Fruit fly (Drosophila melanogaster) whole organism, prepupa: ENCODE data around the gene Cdk8.

Source experiments
- Blimp-1 ChIP-seq: fragments of 200-800 bp; sonication (Bioruptor generic); optimal IDR thresholded peaks from 3 replicates; lab custom pipeline; 2017; ENCODE audit warnings: missing biosample characterization, missing genetic modification characterization, mild to moderate bottlenecking, moderate library complexity, missing genetic modification reagents
- CG10669 ChIP-seq: fragments of 200-800 bp; sonication (Bioruptor generic); optimal IDR thresholded peaks from 3 replicates; lab custom pipeline; 2018; ENCODE audit warnings: missing biosample characterization, mild to moderate bottlenecking, missing genetic modification characterization, moderate library complexity
- CG11294 ChIP-seq: fragments of 200-800 bp; sonication (Bioruptor generic); IDR thresholded peaks from 2 replicates; pipeline ENCODE4 v1.3.6; 2022; ENCODE audit warnings: missing biosample characterization, missing genetic modification characterization
- CG11902 ChIP-seq: fragments of 200-800 bp; sonication (Bioruptor generic); optimal IDR thresholded peaks from 3 replicates; lab custom pipeline; 2016; ENCODE audit warnings: missing biosample characterization, missing genetic modification characterization
- CG15336 ChIP-seq: fragments of 200-800 bp; sonication (Bioruptor generic); IDR thresholded peaks from 2 replicates; pipeline ENCODE4 v1.3.6; 2022; ENCODE audit warnings: missing biosample characterization, missing genetic modification characterization
- CG3032 ChIP-seq: fragments of 200-800 bp; optimal IDR thresholded peaks from 2 replicates; lab custom pipeline; 2019; ENCODE audit warnings: missing biosample characterization, mild to moderate bottlenecking, missing genetic modification characterization, moderate library complexity
- CG31627 ChIP-seq: fragments of 200-800 bp; sonication (Bioruptor generic); optimal IDR thresholded peaks from 3 replicates; lab custom pipeline; 2016; ENCODE audit warnings: missing biosample characterization, missing genetic modification characterization
- CG32006 ChIP-seq: fragments of 200-800 bp; sonication (Bioruptor generic); optimal IDR thresholded peaks from 3 replicates; lab custom pipeline; 2017; ENCODE audit warnings: missing biosample characterization, mild to moderate bottlenecking, missing genetic modification characterization
- CG34406 ChIP-seq: fragments of 200-800 bp; sonication (Bioruptor generic); optimal IDR thresholded peaks from 3 replicates; lab custom pipeline; 2016; ENCODE audit warnings: missing biosample characterization, missing genetic modification characterization
- CG3919 ChIP-seq: fragments of 200-800 bp; sonication (Bioruptor generic); optimal IDR thresholded peaks from 3 replicates; lab custom pipeline; 2016; ENCODE audit warnings: missing biosample characterization, missing genetic modification characterization
- CG4318 ChIP-seq: fragments of 200-800 bp; sonication (Bioruptor generic); optimal IDR thresholded peaks from 3 replicates; lab custom pipeline; 2017; ENCODE audit warnings: missing biosample characterization, mild to moderate bottlenecking, missing genetic modification characterization
- CG6276 ChIP-seq: fragments of 200-800 bp; sonication (Bioruptor generic); optimal IDR thresholded peaks from 2 replicates; lab custom pipeline; 2017; ENCODE audit warnings: missing biosample characterization, mild to moderate bottlenecking, missing genetic modification characterization
- CG6792 ChIP-seq: fragments of 200-800 bp; sonication (Bioruptor generic); optimal IDR thresholded peaks from 3 replicates; lab custom pipeline; 2016; ENCODE audit warnings: missing biosample characterization, missing genetic modification characterization
- CG6854 ChIP-seq: fragments of 200-800 bp; sonication (Bioruptor generic); optimal IDR thresholded peaks from 2 replicates; lab custom pipeline; 2017; ENCODE audit warnings: missing biosample characterization, mild to moderate bottlenecking, missing genetic modification characterization
- CG7368 ChIP-seq: fragments of 200-800 bp; sonication (Bioruptor generic); optimal IDR thresholded peaks from 3 replicates; lab custom pipeline; 2016; ENCODE audit warnings: missing biosample characterization, missing genetic modification characterization
- CG8119 ChIP-seq: fragments of 200-800 bp; sonication (Bioruptor generic); IDR thresholded peaks from 3 replicates; pipeline ENCODE4 v1.3.6; 2022; ENCODE audit warnings: missing biosample characterization, missing genetic modification characterization
- CG8319 ChIP-seq: fragments of 200-800 bp; sonication (Bioruptor generic); optimal IDR thresholded peaks from 3 replicates; lab custom pipeline; 2016; ENCODE audit warnings: missing biosample characterization, missing genetic modification characterization
- CG8632 ChIP-seq: fragments of 200-800 bp; sonication (Bioruptor generic); optimal IDR thresholded peaks from 3 replicates; lab custom pipeline; 2016; ENCODE audit warnings: missing biosample characterization, missing genetic modification characterization
- Eip93F ChIP-seq: fragments of 200-800 bp; sonication (Bioruptor generic); optimal IDR thresholded peaks from 2 replicates; lab custom pipeline; 2016; ENCODE audit warnings: missing biosample characterization, mild to moderate bottlenecking, missing genetic modification characterization
- Ets96B ChIP-seq: fragments of 200-800 bp; optimal IDR thresholded peaks from 2 replicates; lab custom pipeline; 2019; ENCODE audit warnings: missing biosample characterization, mild to moderate bottlenecking, missing genetic modification characterization, moderate library complexity
- Gug ChIP-seq: fragments of 200-800 bp; sonication (Bioruptor generic); IDR thresholded peaks from 2 replicates; pipeline ENCODE4 v1.3.6; 2022; ENCODE audit warnings: missing biosample characterization, missing genetic modification characterization
- Hr38 ChIP-seq: sonication (Bioruptor generic); optimal IDR thresholded peaks from 2 replicates; lab custom pipeline; 2016; ENCODE audit warnings: missing biosample characterization, missing genetic modification characterization
- Hr4 ChIP-seq: fragments of 200-800 bp; sonication (Bioruptor generic); optimal IDR thresholded peaks from 3 replicates; lab custom pipeline; 2016; ENCODE audit warnings: missing biosample characterization, missing genetic modification characterization
- Lpt ChIP-seq: fragments of 200-800 bp; sonication (Bioruptor generic); optimal IDR thresholded peaks from 3 replicates; lab custom pipeline; 2016; ENCODE audit warnings: missing biosample characterization, missing genetic modification characterization
- Met ChIP-seq: fragments of 200-800 bp; sonication (Bioruptor generic); optimal IDR thresholded peaks from 3 replicates; lab custom pipeline; 2016; ENCODE audit warnings: missing biosample characterization, missing genetic modification characterization
- OdsH ChIP-seq: fragments of 200-800 bp; sonication (Bioruptor generic); optimal IDR thresholded peaks from 3 replicates; lab custom pipeline; 2016; ENCODE audit warnings: missing biosample characterization, missing genetic modification characterization
- Smox ChIP-seq: fragments of 200-800 bp; sonication (Bioruptor generic); optimal IDR thresholded peaks from 3 replicates; lab custom pipeline; 2016; ENCODE audit warnings: missing biosample characterization, missing genetic modification characterization
- Sox102F ChIP-seq: fragments of 200-800 bp; sonication (Bioruptor generic); optimal IDR thresholded peaks from 2 replicates; lab custom pipeline; 2016; ENCODE audit warnings: missing biosample characterization, mild to moderate bottlenecking, missing genetic modification characterization
- Sox14 ChIP-seq: fragments of 200-800 bp; sonication (Bioruptor generic); optimal IDR thresholded peaks from 3 replicates; lab custom pipeline; 2016; ENCODE audit warnings: missing biosample characterization, missing genetic modification characterization
- Sox15 ChIP-seq: fragments of 200-800 bp; sonication (Bioruptor generic); optimal IDR thresholded peaks from 3 replicates; lab custom pipeline; 2016; ENCODE audit warnings: missing biosample characterization, missing genetic modification characterization
- achi ChIP-seq: fragments of 200-800 bp; sonication (Bioruptor generic); optimal IDR thresholded peaks from 3 replicates; lab custom pipeline; 2016; ENCODE audit warnings: missing biosample characterization, missing genetic modification characterization
- dac ChIP-seq: fragments of 200-800 bp; sonication (Bioruptor generic); optimal IDR thresholded peaks from 2 replicates; lab custom pipeline; 2017; ENCODE audit warnings: missing biosample characterization, mild to moderate bottlenecking, missing genetic modification characterization
- dsx ChIP-seq: fragments of 200-800 bp; optimal IDR thresholded peaks from 3 replicates; lab custom pipeline; 2019; ENCODE audit warnings: missing biosample characterization, mild to moderate bottlenecking, missing genetic modification characterization, moderate library complexity; ENCODE audit not compliant: poor library complexity, severe bottlenecking
- fd59A ChIP-seq: fragments of 200-800 bp; sonication (Bioruptor generic); optimal IDR thresholded peaks from 2 replicates; lab custom pipeline; 2017; ENCODE audit warnings: missing biosample characterization, mild to moderate bottlenecking, missing genetic modification characterization, missing genetic modification reagents
- fd85E ChIP-seq: fragments of 200-800 bp; sonication (Bioruptor generic); optimal IDR thresholded peaks from 3 replicates; lab custom pipeline; 2016; ENCODE audit warnings: missing biosample characterization, missing genetic modification characterization
- fkh ChIP-seq: fragments of 200-800 bp; sonication (Bioruptor generic); optimal IDR thresholded peaks from 3 replicates; lab custom pipeline; 2017; ENCODE audit warnings: missing biosample characterization, mild to moderate bottlenecking, missing genetic modification characterization, moderate library complexity
- lz ChIP-seq: fragments of 200-800 bp; sonication (Bioruptor generic); optimal IDR thresholded peaks from 3 replicates; lab custom pipeline; 2016; ENCODE audit warnings: missing biosample characterization, missing genetic modification characterization
- net ChIP-seq: fragments of 200-800 bp; sonication (Bioruptor generic); optimal IDR thresholded peaks from 3 replicates; lab custom pipeline; 2016; ENCODE audit warnings: missing biosample characterization, missing genetic modification characterization
- salr ChIP-seq, 2 experiments: fragments of 200-800 bp; sonication (Bioruptor generic); optimal IDR thresholded peaks; 3 replicates each; lab custom pipeline; 2016 to 2018; ENCODE audit warnings: missing biosample characterization in 2 of 2, missing genetic modification characterization in 2 of 2, mild to moderate bottlenecking in 1 of 2
- spab ChIP-seq: fragments of 200-800 bp; sonication (Bioruptor generic); optimal IDR thresholded peaks from 2 replicates; lab custom pipeline; 2017; ENCODE audit warnings: missing biosample characterization, mild to moderate bottlenecking, missing genetic modification characterization, missing genetic modification reagents
- ss ChIP-seq, 2 experiments: fragments of 200-800 bp; sonication (Bioruptor generic); optimal IDR thresholded peaks; 2 replicates in 1 of 2; 3 replicates in 1 of 2; lab custom pipeline; 2017 to 2018; ENCODE audit warnings: mild to moderate bottlenecking in 2 of 2, missing biosample characterization in 2 of 2, missing genetic modification characterization in 2 of 2, moderate library complexity in 1 of 2
- svp ChIP-seq: fragments of 200-800 bp; sonication (Bioruptor generic); peaks from one replicate; lab custom pipeline; 2016; ENCODE audit warnings: missing biosample characterization, missing genetic modification characterization
- topi ChIP-seq: fragments of 200-800 bp; sonication (Bioruptor generic); optimal IDR thresholded peaks from 3 replicates; lab custom pipeline; 2016; ENCODE audit warnings: missing biosample characterization, missing genetic modification characterization

The Cdk8 gene

dm6 chr3L:9855784-9856426 is 17.4 kb upstream of the Cdk8 start (continued):
- peak; percentile 97 for TF ChIP-seq CG3919 (GFP tag; lab: Kevin White, UChicago)
- TF ChIP-seq CG3032 (tag; lab: Kevin White, UChicago): peak; percentile 91
- peak; percentile 87 for TF ChIP-seq dac (GFP tag; lab: Kevin White, UChicago)
- TF ChIP-seq Ets96B (tag; lab: Kevin White, UChicago): peak; percentile 95
- TF ChIP-seq spab (GFP tag; lab: Kevin White, UChicago): peak; percentile 93
- peak; percentile 86 for TF ChIP-seq fd85E (GFP tag; lab: Kevin White, UChicago)
- TF ChIP-seq Hr38 (GFP tag; lab: Kevin White, UChicago): no peak
- peak; percentile 96 for TF ChIP-seq CG32006 (GFP tag; lab: Kevin White, UChicago)
- peak; percentile 71 for TF ChIP-seq Eip93F (GFP tag; lab: Kevin White, UChicago)
- peak; percentile 97 for TF ChIP-seq Sox102F (GFP tag; lab: Kevin White, UChicago)
- peak; percentile 96 for TF ChIP-seq Gug (GFP tag; lab: Robert Waterston, UW)
- TF ChIP-seq salr (GFP tag; optimal IDR thresholded peaks at IDR 0.05; lab: Kevin White, UChicago): peak; percentile 77 to 90
- peak; percentile 85 for TF ChIP-seq CG8632
- TF ChIP-seq OdsH: peak; percentile 92
- peak; percentile 88 for TF ChIP-seq CG4318 (GFP tag; lab: Kevin White, UChicago)
- TF ChIP-seq achi (GFP tag; lab: Kevin White, UChicago): peak; percentile 92
- TF ChIP-seq CG8119 (GFP tag; lab: Robert Waterston, UW): peak; percentile 97
- TF ChIP-seq topi (GFP tag; lab: Kevin White, UChicago): peak; percentile 97
- peak; percentile 95 for TF ChIP-seq CG10669 (GFP tag; lab: Kevin White, UChicago)
- TF ChIP-seq CG11294 (GFP tag; lab: Robert Waterston, UW): peak; percentile 92
- TF ChIP-seq CG8319 (GFP tag; lab: Kevin White, UChicago): peak; percentile 93

dm6 chr3L:9854583-9855519 is 16.4 kb upstream of the Cdk8 start, which contains the start of gene RasGAP1:
Gene RasGAP1 (minus strand): TSS chr3L:9855285.
- TF ChIP-seq spab (GFP tag; lab: Kevin White, UChicago) (no peak), Sox14 (GFP tag; lab: Kevin White, UChicago) (peak; percentile 25), CG8632 (no peak), CG6792 (GFP tag; lab: Kevin White, UChicago) (no peak), salr (GFP tag; optimal IDR thresholded peaks at IDR 0.05; lab: Kevin White, UChicago) (no peak), CG15336 (GFP tag; lab: Robert Waterston, UW) (0 out of 2 replicates have a peak, but pooled peaks have one; percentile 8), CG8319 (GFP tag; lab: Kevin White, UChicago) (no peak), CG8119 (GFP tag; lab: Robert Waterston, UW) (no peak), CG6854 (GFP tag; lab: Kevin White, UChicago) (peak; percentile 17), ss (GFP tag; optimal IDR thresholded peaks at IDR 0.05; lab: Kevin White, UChicago) (no peak), Sox15 (GFP tag; lab: Kevin White, UChicago) (no peak), CG7368 (no peak), CG6276 (GFP tag; lab: Kevin White, UChicago) (peak; percentile 84), Gug (GFP tag; lab: Robert Waterston, UW) (no peak), CG4318 (GFP tag; lab: Kevin White, UChicago) (no peak), fd59A (GFP tag; lab: Kevin White, UChicago) (no peak), Lpt (no peak), Hr4 (GFP tag; lab: Kevin White, UChicago) (no peak), CG3919 (GFP tag; lab: Kevin White, UChicago) (no peak), Hr38 (GFP tag; lab: Kevin White, UChicago) (no peak), svp (peak; percentile 50), CG11902 (GFP tag; lab: Kevin White, UChicago) (no peak), dac (GFP tag; lab: Kevin White, UChicago) (no peak), achi (GFP tag; lab: Kevin White, UChicago) (no peak), CG31627 (GFP tag; lab: Kevin White, UChicago) (peak; percentile 11), lz (GFP tag; lab: Kevin White, UChicago) (peak; percentile 17), CG10669 (GFP tag; lab: Kevin White, UChicago) (no peak), CG34406 (GFP tag; lab: Kevin White, UChicago) (no peak), dsx (GFP tag; lab: Kevin White, UChicago) (no peak), fkh (peak; percentile 79), Ets96B (tag; lab: Kevin White, UChicago) (no peak), Blimp-1 (GFP tag; lab: Kevin White, UChicago) (peak; percentile 67), Met (GFP tag; lab: Kevin White, UChicago) (no peak), CG11294 (GFP tag; lab: Robert Waterston, UW) (no peak), net (GFP tag; lab: Kevin White, UChicago) (no peak), Smox (GFP tag; lab: Kevin White, UChicago) (no peak), Sox102F (GFP tag; lab: Kevin White, UChicago) (no peak), CG3032 (tag; lab: Kevin White, UChicago) (no peak), OdsH (no peak)
